Fruit fly (Drosophila melanogaster) whole organism, wandering third instar larva: ENCODE results near the gene CG33500.

Experiments
- Abd-B ChIP-seq: fragments of >200 bp; optimal IDR thresholded peaks from 2 replicates; lab custom pipeline; 2017; ENCODE audit warnings: missing biosample characterization, missing genetic modification characterization
- CG9705 ChIP-seq: fragments of 200-800 bp; sonication (Bioruptor generic); optimal IDR thresholded peaks from 2 replicates; lab custom pipeline; 2018; ENCODE audit warnings: missing biosample characterization, mild to moderate bottlenecking, missing genetic modification characterization
- CrebA ChIP-seq: fragments of 200-800 bp; sonication (Bioruptor generic); optimal IDR thresholded peaks from 2 replicates; lab custom pipeline; 2016; ENCODE audit warnings: missing biosample characterization, mild to moderate bottlenecking, missing genetic modification characterization, borderline replicate concordance
- Dfd ChIP-seq: fragments of >200 bp; optimal IDR thresholded peaks from 2 replicates; lab custom pipeline; 2017; ENCODE audit warnings: missing biosample characterization, missing genetic modification characterization
- Dif ChIP-seq: fragments of 200-275, 200-300 bp; sonication (Bioruptor generic); optimal IDR thresholded peaks from 2 replicates; lab custom pipeline; 2018; ENCODE audit warnings: missing biosample characterization, missing genetic modification characterization; ENCODE audit not compliant: partially characterized antibody
- GATAd ChIP-seq: sonication (Bioruptor generic); optimal IDR thresholded peaks from 2 replicates; lab custom pipeline; 2016; ENCODE audit warnings: missing biosample characterization, missing genetic modification characterization
- HLH106 ChIP-seq: fragments of 200-800 bp; optimal IDR thresholded peaks from 3 replicates; lab custom pipeline; 2019; ENCODE audit warnings: missing biosample characterization, mild to moderate bottlenecking, missing genetic modification characterization, moderate library complexity
- Hnf4 ChIP-seq: fragments of 200-800 bp; sonication (Bioruptor generic); optimal IDR thresholded peaks from 2 replicates; lab custom pipeline; 2016; ENCODE audit warnings: missing biosample characterization, mild to moderate bottlenecking, missing genetic modification characterization
- Hr78 ChIP-seq: fragments of >200 bp; optimal IDR thresholded peaks from 2 replicates; lab custom pipeline; 2017; ENCODE audit warnings: missing biosample characterization, missing genetic modification characterization
- Hr83 ChIP-seq: fragments of 200-300 bp; sonication (Bioruptor generic); optimal IDR thresholded peaks from 2 replicates; lab custom pipeline; 2016; ENCODE audit warnings: missing biosample characterization, mild to moderate bottlenecking, missing genetic modification characterization, moderate library complexity; ENCODE audit not compliant: poor library complexity, severe bottlenecking
- Jra ChIP-seq: sonication (Bioruptor generic); optimal IDR thresholded peaks from 2 replicates; lab custom pipeline; 2016; ENCODE audit warnings: missing biosample characterization, missing genetic modification characterization
- N ChIP-seq: fragments of >200 bp; optimal IDR thresholded peaks from 2 replicates; lab custom pipeline; 2018; ENCODE audit warnings: missing biosample characterization, missing external identifiers, missing genetic modification characterization
- Rel ChIP-seq, 2 experiments: fragments of 200-800 bp; sonication (Bioruptor generic) in 1 of 2; optimal IDR thresholded peaks; 2 replicates in 1 of 2; 3 replicates in 1 of 2; lab custom pipeline; 2016 to 2019; ENCODE audit warnings: mild to moderate bottlenecking in 2 of 2, missing biosample characterization in 2 of 2, missing genetic modification characterization in 2 of 2, moderate library complexity in 1 of 2
- Sp1 ChIP-seq: fragments of 200-800 bp; sonication (Bioruptor generic); optimal IDR thresholded peaks from 3 replicates; lab custom pipeline; 2019; ENCODE audit warnings: missing biosample characterization, mild to moderate bottlenecking, missing genetic modification characterization, moderate library complexity
- Vsx2 ChIP-seq: fragments of 200-300, 225-300 bp; sonication (Bioruptor generic); optimal IDR thresholded peaks from 2 replicates; lab custom pipeline; 2018; ENCODE audit warnings: missing biosample characterization, missing genetic modification characterization; ENCODE audit not compliant: partially characterized antibody
- br ChIP-seq: fragments of 200-800 bp; sonication (Bioruptor generic); optimal IDR thresholded peaks from 2 replicates; lab custom pipeline; 2016; ENCODE audit warnings: missing biosample characterization, missing genetic modification characterization
- brk ChIP-seq: fragments of 200-800 bp; sonication (Bioruptor generic); optimal IDR thresholded peaks from 2 replicates; lab custom pipeline; 2016; ENCODE audit warnings: missing biosample characterization, mild to moderate bottlenecking, missing genetic modification characterization
- dl ChIP-seq, 2 experiments: fragments of 175-275, 200-275 bp in 1 of 2; fragments of 200-275 bp in 1 of 2; sonication (Bioruptor generic); optimal IDR thresholded peaks; lab custom pipeline; 2018; ENCODE audit warnings: mild to moderate bottlenecking in 2 of 2, missing biosample characterization in 2 of 2, missing genetic modification characterization in 2 of 2, moderate library complexity in 2 of 2; ENCODE audit not compliant: partially characterized antibody in 2 of 2, insufficient read depth in 1 of 2
- dmrt93B ChIP-seq: fragments of 200-800 bp; sonication (Bioruptor generic); optimal IDR thresholded peaks from 2 replicates; lab custom pipeline; 2018; ENCODE audit warnings: missing biosample characterization, mild to moderate bottlenecking, missing genetic modification characterization
- ey ChIP-seq: fragments of 200-800 bp; sonication (Bioruptor generic); optimal IDR thresholded peaks from 2 replicates; lab custom pipeline; 2016; ENCODE audit warnings: missing biosample characterization, missing genetic modification characterization
- foxo ChIP-seq, 2 experiments: fragments of 200-800 bp; sonication (Bioruptor generic); optimal IDR thresholded peaks; 2 replicates in 1 of 2; 3 replicates in 1 of 2; lab custom pipeline; 2016 to 2017; ENCODE audit warnings: missing biosample characterization in 2 of 2, missing genetic modification characterization in 2 of 2
- fru ChIP-seq: fragments of 200-800 bp; sonication (Bioruptor generic); optimal IDR thresholded peaks from 3 replicates; lab custom pipeline; 2016; ENCODE audit warnings: missing biosample characterization, mild to moderate bottlenecking, missing genetic modification characterization
- h ChIP-seq: fragments of 200-800 bp; sonication (Bioruptor generic); optimal IDR thresholded peaks from 3 replicates; lab custom pipeline; 2016; ENCODE audit warnings: missing biosample characterization, mild to moderate bottlenecking, missing genetic modification characterization
- jim ChIP-seq: fragments of 175-275, 200-325 bp; sonication (Bioruptor generic); optimal IDR thresholded peaks from 2 replicates; lab custom pipeline; 2016; ENCODE audit warnings: missing biosample characterization, mild to moderate bottlenecking, missing genetic modification characterization
- lola ChIP-seq: fragments of >200 bp; optimal IDR thresholded peaks from 2 replicates; lab custom pipeline; 2017; ENCODE audit warnings: missing biosample characterization, missing genetic modification characterization
- pan ChIP-seq: fragments of >200 bp; optimal IDR thresholded peaks from 2 replicates; lab custom pipeline; 2017
- psq ChIP-seq: fragments of 200-800 bp; sonication (Bioruptor generic); optimal IDR thresholded peaks from 3 replicates; lab custom pipeline; 2017; ENCODE audit warnings: missing biosample characterization, mild to moderate bottlenecking, missing genetic modification characterization, moderate library complexity
- rgr ChIP-seq: fragments of 200-800 bp; sonication (Bioruptor generic); optimal IDR thresholded peaks from 3 replicates; lab custom pipeline; 2016; ENCODE audit warnings: missing biosample characterization, mild to moderate bottlenecking, missing genetic modification characterization
- sage ChIP-seq: fragments of 200-800 bp; sonication (Bioruptor generic); optimal IDR thresholded peaks from 2 replicates; lab custom pipeline; 2016; ENCODE audit warnings: missing biosample characterization, mild to moderate bottlenecking, missing genetic modification characterization
- sv ChIP-seq: fragments of 200-800 bp; sonication (Bioruptor generic); optimal IDR thresholded peaks from 3 replicates; lab custom pipeline; 2016; ENCODE audit warnings: missing biosample characterization, missing genetic modification characterization
- tai ChIP-seq: sonication (Bioruptor generic); optimal IDR thresholded peaks from 2 replicates; lab custom pipeline; 2016; ENCODE audit warnings: missing biosample characterization, missing genetic modification characterization
- usp ChIP-seq: fragments of >200 bp; optimal IDR thresholded peaks from 2 replicates; lab custom pipeline; 2017; ENCODE audit warnings: missing biosample characterization, missing genetic modification characterization
- woc ChIP-seq: sonication (Bioruptor generic); optimal IDR thresholded peaks from 2 replicates; lab custom pipeline; 2016; ENCODE audit warnings: missing biosample characterization, mild to moderate bottlenecking, missing genetic modification characterization

The CG33500 gene

DNA sequence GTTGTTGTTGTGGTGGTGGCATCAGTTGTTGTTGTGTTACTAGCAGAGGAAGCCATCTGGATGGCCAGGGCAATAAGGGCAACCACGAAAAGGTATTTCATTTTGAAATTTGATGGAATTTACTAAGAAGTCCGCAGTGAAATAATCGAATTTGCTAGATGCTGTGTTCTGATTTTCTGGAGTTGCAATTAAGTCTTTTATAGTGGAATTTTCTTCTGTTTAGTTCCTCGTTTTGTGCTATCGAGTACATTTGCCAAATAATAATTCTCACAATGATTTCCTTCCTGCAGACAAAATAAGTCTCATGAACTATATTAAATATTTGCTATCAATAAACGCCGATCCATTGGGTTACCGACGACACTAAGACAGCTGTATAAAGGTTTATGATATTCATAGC is 2.1 kb downstream of the CG33500 start, which contains the start of gene CG33272:
Gene CG33272 (minus strand): TSS at position 101 of the 400 bp plus-strand sequence.
- TF ChIP-seq CrebA (GFP tag; lab: Kevin White, UChicago) (no peak), CG9705 (GFP tag; lab: Kevin White, UChicago) (no peak)

DNA sequence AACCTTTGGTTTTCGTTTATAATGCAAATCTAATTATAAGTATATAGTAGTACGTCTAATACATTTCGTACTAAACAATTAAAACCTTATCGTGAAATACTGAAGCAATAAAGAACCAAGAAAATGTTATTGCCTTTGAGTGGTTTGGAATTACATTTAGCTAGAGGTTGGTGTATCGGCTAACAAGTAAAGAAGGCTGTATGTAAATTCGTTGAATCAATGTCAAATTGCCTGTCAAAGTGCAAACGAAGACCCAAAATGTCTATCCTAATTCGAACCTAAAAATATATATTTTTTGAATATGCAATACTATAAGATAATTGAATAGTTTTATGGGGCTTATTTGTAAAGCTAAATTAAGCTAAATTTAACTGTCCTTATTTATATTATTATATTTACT is 2.8 kb downstream of the CG33500 start:
- TF ChIP-seq GATAd (GFP tag; lab: Kevin White, UChicago) (no peak), sage (GFP tag; lab: Kevin White, UChicago) (no peak), Dif (GFP tag; lab: Kevin White, UChicago) (no peak), dl (GFP tag; optimal IDR thresholded peaks at IDR 0.05; lab: Kevin White, UChicago; ENCODE audit: insufficient read depth in 1 of 2, partially characterized antibody in 2 of 2) (no peak), Hr78 (no peak), fru (GFP tag; lab: Kevin White, UChicago) (no peak), Vsx2 (GFP tag; lab: Kevin White, UChicago) (no peak), HLH106 (no peak), Dfd (no peak), psq (GFP tag; lab: Kevin White, UChicago) (no peak)

DNA sequence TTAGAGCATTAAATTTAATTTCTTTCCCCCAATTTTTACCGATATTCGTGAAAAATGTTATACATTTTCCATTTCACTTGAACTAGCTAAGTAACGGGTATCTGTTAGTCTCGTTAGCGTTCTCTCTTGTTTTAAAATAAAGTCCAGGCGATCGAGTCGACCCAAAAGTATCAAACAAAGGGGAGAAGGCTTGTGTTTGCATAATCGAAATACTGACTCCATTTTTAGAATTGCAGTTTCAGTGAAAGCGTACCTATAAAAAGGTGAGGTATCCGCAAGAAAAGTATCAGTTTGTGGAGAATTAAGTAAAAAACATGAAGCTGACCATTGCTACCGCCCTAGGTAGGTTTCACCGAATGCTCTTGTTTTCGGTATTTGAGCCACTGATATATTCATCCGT is 3.5 kb downstream of the CG33500 start, which contains the start of gene Sgs3:
Gene Sgs3 (plus strand): TSS at position 301 of the 400 bp plus-strand sequence.
- TF ChIP-seq fru (GFP tag; lab: Kevin White, UChicago), result no peak
- TF ChIP-seq Hnf4, result no peak
- no peak for TF ChIP-seq pan
- TF ChIP-seq dmrt93B, result no peak
- no peak for TF ChIP-seq woc
- no peak for TF ChIP-seq br
- no peak for TF ChIP-seq lola (GFP tag; lab: Kevin White, UChicago)
- no peak for TF ChIP-seq usp (GFP tag; lab: Kevin White, UChicago)
- TF ChIP-seq Abd-B (GFP tag; lab: Kevin White, UChicago), result no peak
- no peak for TF ChIP-seq Jra (GFP tag; lab: Kevin White, UChicago)
- TF ChIP-seq h (GFP tag; lab: Kevin White, UChicago), result no peak
- TF ChIP-seq ey (GFP tag; lab: Kevin White, UChicago), result no peak
- no peak for TF ChIP-seq Hr78
- no peak for TF ChIP-seq Dif (GFP tag; lab: Kevin White, UChicago)
- TF ChIP-seq sv (GFP tag; lab: Kevin White, UChicago), result no peak
- TF ChIP-seq sage (GFP tag; lab: Kevin White, UChicago), result no peak
- no peak for TF ChIP-seq CG9705 (GFP tag; lab: Kevin White, UChicago)
- TF ChIP-seq rgr (GFP tag; lab: Kevin White, UChicago), result no peak
- no peak for TF ChIP-seq N (GFP tag; lab: Kevin White, UChicago)

DNA sequence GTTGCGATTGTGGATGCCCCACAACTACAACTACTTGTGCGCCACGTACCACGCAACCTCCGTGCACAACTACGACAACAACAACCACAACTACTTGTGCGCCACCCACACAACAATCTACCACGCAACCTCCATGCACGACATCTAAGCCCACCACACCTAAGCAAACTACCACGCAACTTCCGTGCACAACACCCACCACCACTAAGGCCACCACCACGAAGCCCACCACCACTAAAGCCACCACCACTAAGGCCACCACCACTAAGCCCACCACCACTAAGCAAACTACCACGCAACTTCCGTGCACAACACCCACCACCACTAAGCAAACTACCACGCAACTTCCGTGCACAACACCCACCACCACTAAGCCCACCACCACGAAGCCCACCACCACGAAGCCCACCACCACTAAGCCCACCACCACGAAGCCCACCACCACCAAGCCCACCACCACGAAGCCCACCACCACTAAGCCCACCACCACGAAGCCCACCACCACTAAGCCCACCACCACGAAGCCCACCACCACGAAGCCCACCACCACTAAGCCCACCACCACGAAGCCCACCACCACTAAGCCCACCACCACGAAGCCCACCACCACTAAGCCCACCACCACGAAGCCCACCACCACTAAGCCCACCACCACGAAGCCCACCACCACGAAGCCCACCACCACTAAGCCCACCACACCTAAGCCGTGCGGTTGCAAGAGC is 4.1 kb downstream of the CG33500 start:
- peak; percentile 9 for TF ChIP-seq Dfd

DNA sequence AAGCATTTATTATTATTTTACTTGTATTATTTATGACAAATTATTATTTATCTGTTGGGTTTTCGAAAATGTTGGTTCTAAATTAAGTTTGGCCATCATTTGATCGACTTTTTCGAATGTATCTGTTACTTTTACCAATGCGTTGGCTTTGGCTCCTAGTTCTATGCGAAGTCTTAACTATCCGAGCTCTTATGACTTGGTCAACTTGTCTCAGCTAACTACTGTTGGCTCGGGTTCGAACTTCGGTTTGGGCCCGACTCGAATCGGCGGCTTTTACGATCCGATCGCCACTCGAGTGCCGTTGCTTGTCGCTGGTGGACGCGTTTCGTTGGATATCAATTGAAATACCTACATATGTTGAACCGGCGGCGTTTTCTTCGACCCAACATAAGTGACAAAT is 5.0 kb downstream of the CG33500 start, which contains the start of gene CG7512:
Gene CG7512 (plus strand): TSS at position 301 of the 400 bp plus-strand sequence.
- TF ChIP-seq tai, result no peak
- TF ChIP-seq psq (GFP tag; lab: Kevin White, UChicago), result no peak
- no peak for TF ChIP-seq Hr78
- TF ChIP-seq foxo (GFP tag; optimal IDR thresholded peaks at IDR 0.05; lab: Kevin White, UChicago), result no peak
- no peak for TF ChIP-seq h (GFP tag; lab: Kevin White, UChicago)
- TF ChIP-seq N (GFP tag; lab: Kevin White, UChicago), result no peak
- TF ChIP-seq Hr83 (GFP tag; lab: Kevin White, UChicago), result no peak
- TF ChIP-seq br, result no peak
- TF ChIP-seq jim (GFP tag; lab: Kevin White, UChicago), result no peak
- TF ChIP-seq Sp1 (GFP tag; lab: Kevin White, UChicago), result no peak
- TF ChIP-seq Abd-B (GFP tag; lab: Kevin White, UChicago), result no peak
- no peak for TF ChIP-seq Rel (GFP tag; optimal IDR thresholded peaks at IDR 0.05; lab: Kevin White, UChicago)
- no peak for TF ChIP-seq Rel (tag; optimal IDR thresholded peaks at IDR 0.05; lab: Kevin White, UChicago)
- TF ChIP-seq CG9705 (GFP tag; lab: Kevin White, UChicago), result no peak
- TF ChIP-seq brk (GFP tag; lab: Kevin White, UChicago), result no peak
